Fruit fly (Drosophila melanogaster) whole organism, wandering third instar larva: ENCODE measurements around the gene Timp.

ENCODE experiments used
- Abd-B ChIP-seq: fragments of >200 bp; optimal IDR thresholded peaks from 2 replicates; lab custom pipeline; 2017; ENCODE audit warnings: missing biosample characterization, missing genetic modification characterization
- CG9705 ChIP-seq: fragments of 200-800 bp; sonication (Bioruptor generic); optimal IDR thresholded peaks from 2 replicates; lab custom pipeline; 2018; ENCODE audit warnings: missing biosample characterization, mild to moderate bottlenecking, missing genetic modification characterization
- Dfd ChIP-seq: fragments of >200 bp; optimal IDR thresholded peaks from 2 replicates; lab custom pipeline; 2017; ENCODE audit warnings: missing biosample characterization, missing genetic modification characterization
- Myc ChIP-seq: fragments of >200 bp; optimal IDR thresholded peaks from 2 replicates; lab custom pipeline; 2017
- N ChIP-seq: fragments of >200 bp; optimal IDR thresholded peaks from 2 replicates; lab custom pipeline; 2018; ENCODE audit warnings: missing biosample characterization, missing external identifiers, missing genetic modification characterization
- Sp1 ChIP-seq: fragments of 200-800 bp; sonication (Bioruptor generic); optimal IDR thresholded peaks from 3 replicates; lab custom pipeline; 2019; ENCODE audit warnings: missing biosample characterization, mild to moderate bottlenecking, missing genetic modification characterization, moderate library complexity
- br ChIP-seq: fragments of 200-800 bp; sonication (Bioruptor generic); optimal IDR thresholded peaks from 2 replicates; lab custom pipeline; 2016; ENCODE audit warnings: missing biosample characterization, missing genetic modification characterization
- dl ChIP-seq, 2 experiments: fragments of 175-275, 200-275 bp in 1 of 2; fragments of 200-275 bp in 1 of 2; sonication (Bioruptor generic); optimal IDR thresholded peaks; lab custom pipeline; 2018; ENCODE audit warnings: mild to moderate bottlenecking in 2 of 2, missing biosample characterization in 2 of 2, missing genetic modification characterization in 2 of 2, moderate library complexity in 2 of 2; ENCODE audit not compliant: partially characterized antibody in 2 of 2, insufficient read depth in 1 of 2
- ey ChIP-seq: fragments of 200-800 bp; sonication (Bioruptor generic); optimal IDR thresholded peaks from 2 replicates; lab custom pipeline; 2016; ENCODE audit warnings: missing biosample characterization, missing genetic modification characterization
- foxo ChIP-seq, 2 experiments: fragments of 200-800 bp; sonication (Bioruptor generic); optimal IDR thresholded peaks; 2 replicates in 1 of 2; 3 replicates in 1 of 2; lab custom pipeline; 2016 to 2017; ENCODE audit warnings: missing biosample characterization in 2 of 2, missing genetic modification characterization in 2 of 2
- h ChIP-seq: fragments of 200-800 bp; sonication (Bioruptor generic); optimal IDR thresholded peaks from 3 replicates; lab custom pipeline; 2016; ENCODE audit warnings: missing biosample characterization, mild to moderate bottlenecking, missing genetic modification characterization
- lola ChIP-seq: fragments of >200 bp; optimal IDR thresholded peaks from 2 replicates; lab custom pipeline; 2017; ENCODE audit warnings: missing biosample characterization, missing genetic modification characterization
- pan ChIP-seq: fragments of >200 bp; optimal IDR thresholded peaks from 2 replicates; lab custom pipeline; 2017
- rgr ChIP-seq: fragments of 200-800 bp; sonication (Bioruptor generic); optimal IDR thresholded peaks from 3 replicates; lab custom pipeline; 2016; ENCODE audit warnings: missing biosample characterization, mild to moderate bottlenecking, missing genetic modification characterization

DNA sequence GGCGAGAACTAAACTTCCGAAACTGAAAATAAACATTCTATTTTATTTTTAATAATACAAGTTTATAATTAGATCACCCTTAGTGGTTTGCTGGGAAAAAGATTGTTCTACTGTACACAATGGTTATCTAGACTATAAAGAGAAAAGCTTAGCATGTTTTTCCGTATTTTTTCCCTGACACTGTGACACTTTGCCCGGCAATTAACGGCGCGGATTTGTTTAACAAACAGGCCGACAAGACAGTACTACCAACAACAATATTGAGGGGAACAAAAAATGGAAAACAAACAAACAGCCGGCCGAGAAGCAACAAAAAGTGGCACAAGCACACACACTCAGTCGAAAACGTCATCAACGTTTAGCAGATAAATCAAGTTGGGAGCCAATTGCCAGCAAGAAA lies 6.1 kb downstream of the Timp start:
- TF ChIP-seq CG9705 (GFP tag; lab: Kevin White, UChicago) (no peak), lola (GFP tag; lab: Kevin White, UChicago) (no peak), Abd-B (GFP tag; lab: Kevin White, UChicago) (no peak), Myc (lab: Kevin White, UChicago) (no peak), foxo (GFP tag; optimal IDR thresholded peaks at IDR 0.05; lab: Kevin White, UChicago) (no peak), h (GFP tag; lab: Kevin White, UChicago) (no peak), N (no peak), pan (lab: Kevin White, UChicago) (no peak), br (GFP tag; lab: Kevin White, UChicago) (no peak), dl (GFP tag; optimal IDR thresholded peaks at IDR 0.05; lab: Kevin White, UChicago; ENCODE audit: insufficient read depth in 1 of 2, partially characterized antibody in 2 of 2) (no peak), rgr (GFP tag; lab: Kevin White, UChicago) (no peak), ey (no peak), Dfd (GFP tag; lab: Kevin White, UChicago) (no peak), Sp1 (GFP tag; lab: Kevin White, UChicago) (no peak)
